Worm (Caenorhabditis elegans) whole organism, young adult: ENCODE measurements around the gene C01G10.5.

ENCODE experiments used
- F52B5.7 ChIP-seq: sonication (generic microtip); optimal IDR thresholded peaks from 2 replicates; lab custom pipeline; 2016; ENCODE audit warnings: mild to moderate bottlenecking, missing genetic modification characterization, missing compliant biosample characterization
- aptf-3 ChIP-seq: fragments of 200-800 bp; sonication (Bioruptor generic); IDR thresholded peaks from 2 replicates; pipeline ENCODE4 v1.3.6; 2022; ENCODE audit warnings: missing genetic modification characterization, missing compliant biosample characterization
- bed-2 ChIP-seq: fragments of 200-800 bp; sonication (Bioruptor generic); IDR thresholded peaks from 2 replicates; pipeline ENCODE4 v1.3.6; 2022; ENCODE audit warnings: missing genetic modification reagents, missing genetic modification characterization, missing compliant biosample characterization
- ceh-58 ChIP-seq: fragments of 200-800 bp; sonication (Bioruptor generic); IDR thresholded peaks from 2 replicates; pipeline ENCODE4 v1.3.6; 2022; ENCODE audit warnings: missing genetic modification characterization, missing compliant biosample characterization
- let-526 ChIP-seq: fragments of 200-800 bp; sonication (Bioruptor generic); IDR thresholded peaks from 2 replicates; pipeline ENCODE4 v1.3.6; 2022; ENCODE audit warnings: missing genetic modification reagents, missing genetic modification characterization, missing compliant biosample characterization
- lir-1 ChIP-seq: fragments of 200-800 bp; sonication (Bioruptor generic); conservative IDR thresholded peaks from 2 replicates; pipeline ENCODE4 v1.3.6; 2022; ENCODE audit warnings: missing genetic modification reagents, missing genetic modification characterization, missing compliant biosample characterization
- lsy-27 ChIP-seq: sonication (generic microtip); optimal IDR thresholded peaks from 2 replicates; lab custom pipeline; 2017; ENCODE audit warnings: missing genetic modification characterization, mild to moderate bottlenecking, missing compliant biosample characterization, antibody characterized with exemption, missing genotype, borderline replicate concordance; ENCODE audit not compliant: insufficient read depth
- madf-10 ChIP-seq: sonication (generic microtip); optimal IDR thresholded peaks from 2 replicates; lab custom pipeline; 2016; ENCODE audit warnings: mild to moderate bottlenecking, missing genetic modification characterization, missing compliant biosample characterization
- nhr-90 ChIP-seq: sonication (generic microtip); optimal IDR thresholded peaks from 2 replicates; lab custom pipeline; 2016; ENCODE audit warnings: missing genotype, mild to moderate bottlenecking, missing genetic modification characterization, missing compliant biosample characterization
- tbp1 ChIP-seq: fragments of 200-800 bp; sonication (Bioruptor generic); optimal IDR thresholded peaks from 2 replicates; lab custom pipeline; 2018; ENCODE audit warnings: mild to moderate bottlenecking, missing genetic modification characterization, missing compliant biosample characterization
- ztf-22 ChIP-seq: fragments of 200-800 bp; sonication (Bioruptor generic); optimal IDR thresholded peaks from 2 replicates; lab custom pipeline; 2018; ENCODE audit warnings: mild to moderate bottlenecking, missing genetic modification characterization, moderate library complexity, missing compliant biosample characterization
- ztf-6 ChIP-seq: fragments of 200-800 bp; sonication (Bioruptor generic); IDR thresholded peaks from 2 replicates; pipeline ENCODE4 v1.3.6; 2022; ENCODE audit warnings: missing genetic modification reagents, missing genetic modification characterization, missing compliant biosample characterization

DNA sequence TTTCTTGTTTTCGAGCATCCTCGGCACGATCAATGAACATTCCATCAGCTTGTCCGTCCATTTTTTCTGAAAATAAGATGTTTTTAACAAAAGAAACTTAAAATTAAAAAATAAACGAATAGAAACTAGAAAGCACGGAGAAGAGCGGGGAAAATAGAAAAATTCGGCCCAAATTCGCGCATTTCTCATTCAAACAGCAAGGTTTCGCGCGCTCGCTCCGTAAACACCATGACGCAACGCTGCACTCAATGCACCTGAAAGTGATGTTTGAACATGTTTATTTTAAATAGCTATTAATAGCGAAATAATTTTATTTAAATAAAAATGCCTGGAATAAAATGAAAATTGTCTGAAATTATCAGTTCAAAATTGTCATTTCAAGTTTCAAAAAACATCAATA, 29.8 kb downstream of the C01G10.5 start, which contains the start of the genes mcm-3 and C25D7.15:
- no peak for TF ChIP-seq ceh-58 (GFP tag; lab: Robert Waterston, UW)
- no peak for TF ChIP-seq ztf-6 (GFP tag; lab: Robert Waterston, UW)
- TF ChIP-seq madf-10, result no peak
- TF ChIP-seq let-526 (GFP tag; lab: Robert Waterston, UW), result no peak
- TF ChIP-seq lsy-27, result no peak
- TF ChIP-seq ztf-22 (GFP tag; lab: Kevin White, UChicago), result no peak
- TF ChIP-seq aptf-3 (GFP tag; lab: Robert Waterston, UW), result no peak
- no peak for TF ChIP-seq bed-2 (GFP tag; lab: Robert Waterston, UW)
- TF ChIP-seq tbp1, result peak; percentile 55
- no peak for TF ChIP-seq lir-1
- TF ChIP-seq F52B5.7 (tag; lab: Kevin White, UChicago), result no peak
- no peak for TF ChIP-seq nhr-90 (tag; lab: Kevin White, UChicago)
